Worm (Caenorhabditis elegans): Measurements from ENCODE around the gene frm-3.

- TF ChIP-seq fkh-10 (GFP tag; optimal IDR thresholded peaks at IDR 0.05) (no peak), gmeb-2 (tag; optimal IDR thresholded peaks at IDR 0.05) (no peak), odd-2 (tag; optimal IDR thresholded peaks at IDR 0.05) (no peak), tbx-2 (tag; optimal IDR thresholded peaks at IDR 0.05) (no peak), pha-4 (tag; optimal IDR thresholded peaks at IDR 0.05) (no peak)
Observed at ce11 chrX:11536408-11536807, 35.9 kb upstream of the frm-3 start, which contains the start of gene C35C5.9.

Data from whole organism, late embryonic.